Fruit fly (Drosophila melanogaster): ENCODE results near the gene CG42359.

CG42359 gene

DNA sequence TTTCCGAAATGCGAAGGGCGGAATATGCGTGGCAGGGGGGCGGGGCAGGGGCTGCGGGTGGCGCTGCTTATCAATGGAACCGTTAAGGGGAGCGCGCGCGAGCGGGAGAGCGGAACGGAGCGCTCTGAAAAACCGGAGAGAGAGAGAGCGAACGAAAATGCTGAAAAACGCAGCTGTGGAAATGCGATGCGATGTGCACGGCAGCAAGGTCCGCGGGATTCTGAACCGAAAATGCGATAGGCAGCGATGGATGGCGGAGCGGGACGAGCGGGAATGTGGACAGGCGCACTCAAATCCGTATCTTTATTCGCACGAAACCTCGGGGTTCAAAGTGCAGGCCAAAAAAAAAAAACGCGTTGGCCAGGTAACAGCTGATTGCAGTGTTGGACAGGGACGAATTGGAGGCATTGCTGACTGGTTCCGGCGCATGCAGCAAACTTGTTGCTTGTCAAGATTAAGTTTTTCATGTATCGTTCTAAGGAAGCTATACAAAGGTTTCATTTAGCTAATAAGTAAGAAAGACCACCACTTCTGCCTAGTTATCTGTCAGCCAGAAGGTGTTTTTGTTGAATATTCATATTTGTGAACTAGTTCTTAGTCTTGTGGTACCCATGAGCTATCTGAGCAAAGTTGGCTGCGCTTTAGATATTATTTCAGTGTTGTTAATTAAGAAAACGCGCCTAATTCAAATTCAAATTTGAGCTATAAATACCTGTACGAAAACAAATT is 14.4 kb downstream of the CG42359 start, which contains the start of gene Ppcs (continued):
- TF ChIP-seq Blimp-1 (GFP tag; optimal IDR thresholded peaks at IDR 0.05) (peak; percentile 58), CG4318 (GFP tag; optimal IDR thresholded peaks at IDR 0.05) (no peak), CG11294 (GFP tag; IDR thresholded peaks at IDR 0.05) (peak; percentile 7; the same call in 1 of the 2 replicates), CG8319 (GFP tag; optimal IDR thresholded peaks at IDR 0.05) (peak; percentile 68), CG10631 (GFP tag; optimal IDR thresholded peaks at IDR 0.05) (peak; percentile 65), Eip93F (GFP tag; optimal IDR thresholded peaks at IDR 0.05) (peak; percentile 56), OdsH (GFP tag; optimal IDR thresholded peaks at IDR 0.05) (peak; percentile 59), Hr38 (GFP tag; optimal IDR thresholded peaks at IDR 0.05) (no peak), net (GFP tag; optimal IDR thresholded peaks at IDR 0.05) (peak; percentile 90), CG10669 (GFP tag; optimal IDR thresholded peaks at IDR 0.05) (peak; percentile 59)

dm6 chr3R:19134957-19135356 is 27.1 kb downstream of the CG42359 start, which contains the start of gene Cyp12a4:
Gene Cyp12a4 (plus strand): TSS chr3R:19135158.
- TF ChIP-seq vri (GFP tag; optimal IDR thresholded peaks at IDR 0.05) = peak; percentile 11
- TF ChIP-seq CG8319 (GFP tag; optimal IDR thresholded peaks at IDR 0.05) = no peak

DNA sequence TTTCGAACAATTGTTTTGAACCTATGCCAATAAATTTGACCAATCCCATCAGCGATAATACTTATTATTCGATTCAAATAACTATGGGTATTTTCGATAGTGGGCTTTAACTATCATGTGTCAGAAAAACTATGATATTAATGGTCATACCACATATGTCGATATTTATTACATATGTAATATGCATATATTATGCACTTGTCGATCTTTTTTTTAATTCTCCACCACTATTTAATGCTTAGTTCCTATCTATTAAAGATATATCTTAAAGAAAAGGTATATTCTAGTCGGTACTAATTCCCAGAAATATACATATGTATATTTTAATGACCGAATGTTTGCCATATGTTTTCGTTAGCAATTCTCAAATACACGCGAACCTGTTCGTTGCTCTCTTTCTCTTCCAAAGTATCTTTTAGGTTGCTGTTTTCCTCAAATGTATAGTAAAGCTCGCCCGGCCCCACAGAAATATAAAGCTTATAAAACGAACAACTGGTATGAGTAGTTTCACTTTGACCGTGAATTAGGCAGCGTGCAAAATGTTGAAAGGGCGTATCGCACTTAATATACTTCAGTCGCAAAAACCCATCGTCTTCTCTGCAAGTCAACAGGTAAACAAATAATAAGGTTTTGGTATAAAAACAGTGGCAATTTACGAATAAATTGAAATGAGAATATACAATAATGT is 29.8 kb downstream of the CG42359 start, which contains the start of gene Cyp12a5:
Cyp12a5 (plus strand) TSS at position 503 of the 688 bp plus-strand sequence.
- TF ChIP-seq CG10669 (GFP tag; optimal IDR thresholded peaks at IDR 0.05) (no peak), CG6792 (GFP tag; optimal IDR thresholded peaks at IDR 0.05) (no peak), CG6276 (GFP tag; optimal IDR thresholded peaks at IDR 0.05) (no peak), CG15336 (GFP tag; IDR thresholded peaks at IDR 0.05) (no peak), Eip78C (GFP tag) (no peak), CG8319 (GFP tag; optimal IDR thresholded peaks at IDR 0.05) (no peak), fd59A (GFP tag; optimal IDR thresholded peaks at IDR 0.05) (no peak), Sox15 (GFP tag; optimal IDR thresholded peaks at IDR 0.05) (no peak), Smox (GFP tag; optimal IDR thresholded peaks at IDR 0.05) (no peak), dsx (GFP tag; optimal IDR thresholded peaks at IDR 0.05; ENCODE audit: poor library complexity, severe bottlenecking) (no peak), CG10631 (GFP tag; optimal IDR thresholded peaks at IDR 0.05) (no peak), CG16779 (tag; optimal IDR thresholded peaks at IDR 0.05) (no peak), spab (GFP tag; optimal IDR thresholded peaks at IDR 0.05) (no peak), salr (GFP tag; optimal IDR thresholded peaks at IDR 0.05) (no peak), acj6 (GFP tag; optimal IDR thresholded peaks at IDR 0.05) (no peak), Ets96B (tag; optimal IDR thresholded peaks at IDR 0.05) (no peak), cyc (GFP tag; optimal IDR thresholded peaks at IDR 0.05) (no peak), CG11762 (GFP tag; optimal IDR thresholded peaks at IDR 0.05; ENCODE audit: insufficient read depth) (no peak), Gug (GFP tag; IDR thresholded peaks at IDR 0.05) (no peak), CG6808 (GFP tag; optimal IDR thresholded peaks at IDR 0.05) (no peak)

DNA sequence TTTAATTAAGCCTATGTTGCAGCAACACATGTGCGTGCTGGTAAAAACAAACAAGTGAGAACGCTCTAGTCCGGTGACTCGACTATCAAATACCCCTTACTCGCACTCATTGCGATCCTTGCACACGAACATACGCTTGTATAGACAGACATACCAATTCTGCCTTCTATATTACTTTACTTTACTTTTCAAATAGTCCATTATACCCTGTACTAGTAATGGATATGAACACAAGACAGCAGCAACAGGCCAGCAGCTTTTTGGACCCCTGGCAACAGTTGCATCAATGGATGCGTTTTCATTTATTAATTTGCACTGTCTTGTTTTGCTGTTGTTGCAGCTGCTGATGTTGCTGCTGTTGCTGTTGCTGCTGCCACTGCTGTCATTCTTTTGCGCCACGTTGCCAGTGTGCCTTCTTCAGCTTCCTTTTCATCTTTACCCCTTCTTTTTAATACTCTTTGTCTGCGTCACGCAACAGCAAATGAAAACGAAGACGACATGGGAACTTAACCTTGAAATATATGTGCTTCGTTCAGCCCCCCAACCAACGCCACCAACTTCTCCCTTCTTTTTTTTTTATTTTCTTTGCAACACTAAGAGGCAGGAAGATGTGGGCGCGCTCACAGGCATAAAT is 43.5 kb downstream of the CG42359 start:
- TF ChIP-seq cyc (GFP tag; optimal IDR thresholded peaks at IDR 0.05) (peak; percentile 86), fd59A (GFP tag; optimal IDR thresholded peaks at IDR 0.05) (peak; percentile 77), CG9139 (GFP tag; optimal IDR thresholded peaks at IDR 0.05) (peak; percentile 63), CG11902 (GFP tag; optimal IDR thresholded peaks at IDR 0.05) (peak; percentile 75), Eip93F (GFP tag; optimal IDR thresholded peaks at IDR 0.05) (peak; percentile 63), Smox (GFP tag; optimal IDR thresholded peaks at IDR 0.05) (peak; percentile 79), Lpt (GFP tag; optimal IDR thresholded peaks at IDR 0.05) (peak; percentile 77), CG16779 (tag; optimal IDR thresholded peaks at IDR 0.05) (peak; percentile 64), acj6 (GFP tag; optimal IDR thresholded peaks at IDR 0.05) (peak; percentile 89), CG11294 (GFP tag; IDR thresholded peaks at IDR 0.05) (peak; percentile 71), CG6808 (GFP tag; optimal IDR thresholded peaks at IDR 0.05) (peak; percentile 82), CG4318 (GFP tag; optimal IDR thresholded peaks at IDR 0.05) (peak; percentile 47), CG6276 (GFP tag; optimal IDR thresholded peaks at IDR 0.05) (peak; percentile 61), OdsH (GFP tag; optimal IDR thresholded peaks at IDR 0.05) (peak; percentile 88), CG10669 (GFP tag; optimal IDR thresholded peaks at IDR 0.05) (peak; percentile 86), CG6163 (GFP tag; IDR thresholded peaks at IDR 0.05) (peak; percentile 96), svp (GFP tag) (peak; percentile 95), Eip75B (GFP tag; optimal IDR thresholded peaks at IDR 0.05) (peak; percentile 90), CG7368 (GFP tag; optimal IDR thresholded peaks at IDR 0.05) (peak; percentile 82), CG8632 (GFP tag; optimal IDR thresholded peaks at IDR 0.05) (peak; percentile 83), Hr39 (GFP tag; optimal IDR thresholded peaks at IDR 0.05) (peak; percentile 90), Blimp-1 (GFP tag; optimal IDR thresholded peaks at IDR 0.05) (peak; percentile 82), fkh (GFP tag; optimal IDR thresholded peaks at IDR 0.05) (no peak), Hr38 (GFP tag; optimal IDR thresholded peaks at IDR 0.05) (no peak), CG11762 (GFP tag; optimal IDR thresholded peaks at IDR 0.05; ENCODE audit: insufficient read depth) (peak; percentile 65), Sox15 (GFP tag; optimal IDR thresholded peaks at IDR 0.05) (peak; percentile 74), CG15336 (GFP tag; IDR thresholded peaks at IDR 0.05) (peak; percentile 86), CG3032 (tag; optimal IDR thresholded peaks at IDR 0.05) (peak; percentile 87)
